Worm (Caenorhabditis elegans): ENCODE results near the gene ZC190.6.
"Not testable (repeated sequence)": the region's sequence is repeated elsewhere in the genome, so short reads cannot be mapped to it uniquely, and the experiment has no call there.

Gene ZC190.6

DNA sequence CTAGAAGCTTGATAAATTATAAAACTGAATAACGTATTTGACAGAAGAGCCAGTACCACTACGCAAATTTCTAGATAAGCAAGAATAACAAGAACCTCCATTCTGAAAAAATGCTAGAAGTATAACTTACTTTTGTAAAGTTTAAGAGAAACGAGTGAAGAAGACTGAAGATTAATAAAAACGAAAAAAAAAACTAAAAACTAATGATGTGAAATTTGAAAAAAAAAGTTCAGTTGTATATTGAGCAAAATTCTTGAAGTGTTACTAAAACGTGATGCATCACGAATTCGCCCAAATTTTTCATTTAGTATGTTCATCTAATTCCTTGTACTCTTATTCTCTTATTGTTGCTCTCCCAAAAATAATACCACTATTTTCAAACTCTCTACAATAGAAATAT lies at the start of gene ZC190.6:
Gene ZC190.6, minus strand, starts transcription at position 101 of the 400 bp plus-strand sequence.
- TF ChIP-seq ceh-18 (tag; optimal IDR thresholded peaks at IDR 0.05) (no peak), pros-1 (tag; optimal IDR thresholded peaks at IDR 0.05) (no peak), K09A11.1 (tag; optimal IDR thresholded peaks at IDR 0.05; ENCODE audit: insufficient read depth) (no peak), sox-2 (GFP tag; IDR thresholded peaks at IDR 0.05) (no peak), syd-9 (tag; optimal IDR thresholded peaks at IDR 0.05) (no peak), ceh-2 (tag; optimal IDR thresholded peaks at IDR 0.05) (no peak), fkh-10 (GFP tag; optimal IDR thresholded peaks at IDR 0.05) (no peak), ets-4 (tag; optimal IDR thresholded peaks at IDR 0.05) (no peak), pax-1 (tag; optimal IDR thresholded peaks at IDR 0.05) (no peak), hlh-8 (tag; optimal IDR thresholded peaks at IDR 0.05) (no peak), tbx-7 (tag; optimal IDR thresholded peaks at IDR 0.05) (no peak), pag-3 (tag; optimal IDR thresholded peaks at IDR 0.05; ENCODE audit: borderline replicate concordance) (no peak), ceh-48 (tag; optimal IDR thresholded peaks at IDR 0.05) (no peak), hlh-15 (tag; optimal IDR thresholded peaks at IDR 0.05) (no peak), ceh-9 (tag; optimal IDR thresholded peaks at IDR 0.05) (no peak), odd-2 (tag; optimal IDR thresholded peaks at IDR 0.05) (no peak), pha-2 (tag; optimal IDR thresholded peaks at IDR 0.05) (no peak)

DNA sequence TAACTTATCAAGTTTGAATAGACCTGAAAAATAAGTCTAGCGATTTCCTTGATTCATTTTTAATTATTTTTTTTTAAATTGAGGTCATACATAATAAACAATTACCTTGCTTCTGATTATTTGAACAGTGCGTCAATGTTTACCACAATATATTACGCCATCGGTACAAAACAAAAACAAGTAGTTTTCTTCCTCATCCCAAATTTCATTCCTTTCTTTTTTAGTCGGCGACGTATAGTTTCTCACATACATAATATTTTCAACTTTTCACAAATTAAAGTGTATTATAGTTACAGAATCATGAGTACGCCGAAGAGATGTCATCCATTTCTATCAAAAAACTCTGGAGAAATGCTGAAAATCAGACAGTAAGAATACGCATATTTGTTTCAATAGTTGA lies 49.1 kb upstream of the ZC190.6 start, which contains the start of gene droe-8:
Gene droe-8, plus strand, starts transcription at position 301 of the 400 bp plus-strand sequence.
- not testable (repeated sequence) for TF ChIP-seq npax-4 (tag; optimal IDR thresholded peaks at IDR 0.05); nhr-11 (tag; optimal IDR thresholded peaks at IDR 0.05); hlh-30 (tag; optimal IDR thresholded peaks at IDR 0.05; ENCODE audit: insufficient read depth)

DNA sequence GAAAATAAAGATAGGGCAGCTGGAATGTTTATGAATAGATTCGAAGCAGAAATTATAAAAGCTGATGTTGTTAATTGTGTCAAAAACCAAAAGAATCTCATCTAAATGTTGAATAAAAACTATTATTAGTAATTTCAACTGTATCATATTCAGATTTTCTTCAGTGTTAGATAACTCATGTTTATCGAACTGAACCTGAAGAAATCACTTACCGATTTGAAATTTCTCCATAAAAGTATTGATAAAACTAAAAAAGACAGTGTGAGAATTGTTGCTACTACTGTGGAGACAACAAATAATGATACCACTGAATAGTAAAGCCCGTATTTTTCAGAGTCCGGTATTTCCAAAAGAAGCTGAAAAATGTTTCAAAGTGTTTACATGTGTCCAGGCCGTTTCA lies 45.1 kb upstream of the ZC190.6 start, which contains the start of gene ZC196.8:
Gene ZC196.8, minus strand, starts transcription at position 101 of the 400 bp plus-strand sequence.
- not testable (repeated sequence) for TF ChIP-seq hlh-13 (GFP tag; optimal IDR thresholded peaks at IDR 0.05); ceh-34 (tag; optimal IDR thresholded peaks at IDR 0.05); F13H6.1 (tag; optimal IDR thresholded peaks at IDR 0.05)

DNA sequence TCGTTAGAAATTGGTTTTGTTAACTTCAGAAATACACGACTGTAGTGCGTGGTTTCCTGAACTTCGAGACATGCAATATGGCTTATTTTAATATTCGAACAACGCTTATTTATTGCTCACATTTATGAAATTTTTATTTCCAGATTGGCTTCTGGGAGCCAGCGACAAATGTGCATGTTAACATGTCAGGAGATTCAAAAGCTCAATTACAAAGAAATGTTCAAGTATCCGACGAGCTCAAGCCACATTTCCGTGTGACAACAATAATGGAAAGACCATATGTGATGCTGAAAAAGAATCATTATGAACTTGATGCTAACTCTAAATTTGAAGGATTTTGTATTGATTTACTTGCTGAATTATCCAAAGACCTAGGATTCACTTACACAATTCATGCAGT lies 41.3 kb upstream of the ZC190.6 start:
- TF ChIP-seq ceh-14 (tag; optimal IDR thresholded peaks at IDR 0.05) (no peak), odd-2 (tag; optimal IDR thresholded peaks at IDR 0.05) (no peak), lim-6 (tag; optimal IDR thresholded peaks at IDR 0.05) (no peak), pat-9 (tag; optimal IDR thresholded peaks at IDR 0.05) (no peak), pha-2 (tag; optimal IDR thresholded peaks at IDR 0.05) (no peak), ceh-24 (tag; optimal IDR thresholded peaks at IDR 0.05) (no peak), pros-1 (tag; optimal IDR thresholded peaks at IDR 0.05) (no peak), hlh-30 (tag; optimal IDR thresholded peaks at IDR 0.05; ENCODE audit: insufficient read depth) (no peak), sdc-2 (tag; optimal IDR thresholded peaks at IDR 0.05) (no peak), C38D4.7 (GFP tag; optimal IDR thresholded peaks at IDR 0.05) (no peak), madf-2 (tag; optimal IDR thresholded peaks at IDR 0.05) (no peak), lin-11 (tag; optimal IDR thresholded peaks at IDR 0.05) (no peak), pag-3 (tag; optimal IDR thresholded peaks at IDR 0.05; ENCODE audit: borderline replicate concordance) (no peak), ceh-45 (GFP tag; IDR thresholded peaks at IDR 0.05) (no peak), gmeb-2 (tag; optimal IDR thresholded peaks at IDR 0.05) (no peak), hlh-8 (tag; optimal IDR thresholded peaks at IDR 0.05) (no peak), ttx-3 (tag; optimal IDR thresholded peaks at IDR 0.05) (no peak), pax-1 (tag; optimal IDR thresholded peaks at IDR 0.05) (no peak), ceh-9 (tag; optimal IDR thresholded peaks at IDR 0.05) (no peak), che-1 (tag; optimal IDR thresholded peaks at IDR 0.05) (no peak)

DNA sequence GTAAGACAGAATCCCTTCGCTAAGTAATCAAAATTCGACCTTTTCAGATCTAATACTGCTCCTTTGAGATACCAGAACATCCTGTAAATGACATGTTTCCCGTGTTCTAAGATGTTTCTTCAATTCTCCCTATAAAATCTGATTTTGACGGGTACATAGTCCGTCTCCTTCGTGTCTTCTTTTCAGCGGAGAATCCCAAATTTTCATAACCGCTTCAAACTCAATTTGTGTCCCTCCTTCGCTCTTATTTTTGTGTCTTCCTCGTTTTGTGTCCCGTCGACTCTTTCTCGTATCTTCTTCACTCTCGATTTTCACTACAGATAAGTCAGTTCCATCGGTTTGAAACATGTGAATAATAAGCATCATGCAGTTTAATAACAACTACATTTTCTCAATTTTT lies 39.1 kb upstream of the ZC190.6 start, which contains the start of gene glr-5:
Gene glr-5, plus strand, starts transcription at position 321 of the 400 bp plus-strand sequence.
- peak; percentile 91 for TF ChIP-seq unc-42 (tag; optimal IDR thresholded peaks at IDR 0.05)
- no peak for TF ChIP-seq madf-2 (tag; optimal IDR thresholded peaks at IDR 0.05)

Data from whole organism, late embryonic.